Worm (Caenorhabditis elegans) whole organism, early embryonic: Measurements from ENCODE around the gene sulp-3.

ENCODE experiments used
- B0310.2 ChIP-seq: sonication (generic microtip); optimal IDR thresholded peaks from 2 replicates; lab custom pipeline; 2016; ENCODE audit warnings: mild to moderate bottlenecking, missing genetic modification characterization, missing compliant biosample characterization
- F13C5.2 ChIP-seq: sonication (generic microtip); optimal IDR thresholded peaks from 2 replicates; lab custom pipeline; 2017; ENCODE audit warnings: mild to moderate bottlenecking, missing genetic modification characterization, inconsistent platforms, missing compliant biosample characterization
- aly-1 ChIP-seq: sonication (generic microtip); optimal IDR thresholded peaks from 2 replicates; lab custom pipeline; 2016; ENCODE audit warnings: missing genetic modification characterization, missing compliant biosample characterization
- ama-1 ChIP-seq: fragments of 150-350 bp; optimal IDR thresholded peaks from 2 replicates; lab custom pipeline; 2014
- ceh-13 ChIP-seq: fragments of 200-800 bp; sonication (Bioruptor generic); optimal IDR thresholded peaks from 2 replicates; lab custom pipeline; 2018; ENCODE audit warnings: mild to moderate bottlenecking, missing genetic modification characterization, missing compliant biosample characterization
- ceh-36 ChIP-seq: sonication (generic microtip); optimal IDR thresholded peaks from 2 replicates; lab custom pipeline; 2016; ENCODE audit warnings: missing genetic modification characterization, inconsistent platforms, missing compliant biosample characterization
- ets-7 ChIP-seq: sonication (generic microtip); optimal IDR thresholded peaks from 2 replicates; lab custom pipeline; 2016; ENCODE audit warnings: missing genotype, missing genetic modification characterization, missing compliant biosample characterization
- flt-1 ChIP-seq: fragments of 200-800 bp; sonication (Bioruptor generic); IDR thresholded peaks from 2 replicates; pipeline ENCODE4 v1.3.6; 2022; ENCODE audit warnings: missing genetic modification characterization, missing compliant biosample characterization
- hmbx-1 ChIP-seq: sonication (generic microtip); optimal IDR thresholded peaks from 2 replicates; lab custom pipeline; 2016; ENCODE audit warnings: mild to moderate bottlenecking, missing genetic modification characterization, missing compliant biosample characterization
- hmg-4 ChIP-seq: fragments of 200-800 bp; sonication (Bioruptor generic); optimal IDR thresholded peaks from 2 replicates; lab custom pipeline; 2018; ENCODE audit warnings: mild to moderate bottlenecking, missing genetic modification characterization, missing compliant biosample characterization
- hnd-1 ChIP-seq: sonication (generic microtip); optimal IDR thresholded peaks from 2 replicates; lab custom pipeline; 2016; ENCODE audit warnings: missing genetic modification characterization, missing compliant biosample characterization
- pes-1 ChIP-seq: fragments of 200-800 bp; sonication (Bioruptor generic); IDR thresholded peaks from 2 replicates; pipeline ENCODE4 v1.3.6; 2022; ENCODE audit warnings: missing genetic modification reagents, missing genetic modification characterization, missing compliant biosample characterization
- scrt-1 ChIP-seq: fragments of 200-800 bp; sonication (Bioruptor generic); IDR thresholded peaks from 2 replicates; pipeline ENCODE4 v1.3.6; 2022; ENCODE audit warnings: missing genetic modification characterization, missing compliant biosample characterization
- sea-1 ChIP-seq: fragments of 200-800 bp; sonication (Bioruptor generic); conservative IDR thresholded peaks from 2 replicates; pipeline ENCODE4 v1.3.6; 2022; ENCODE audit warnings: missing genetic modification characterization, missing compliant biosample characterization
- tbx-11 ChIP-seq: fragments of 200-800 bp; sonication (Bioruptor generic); IDR thresholded peaks from 2 replicates; pipeline ENCODE4 v1.3.6; 2022; ENCODE audit warnings: missing genetic modification characterization, missing compliant biosample characterization
- tbx-37 ChIP-seq: fragments of 200-800 bp; sonication (Bioruptor generic); conservative IDR thresholded peaks from 2 replicates; pipeline ENCODE4 v1.3.6; 2022; ENCODE audit warnings: missing genetic modification reagents, missing genetic modification characterization, missing compliant biosample characterization
- tra-4 ChIP-seq: sonication (generic microtip); optimal IDR thresholded peaks from 2 replicates; lab custom pipeline; 2017; ENCODE audit warnings: missing genetic modification characterization, missing compliant biosample characterization

Gene sulp-3

ce11 chrX:8394279-8394678, 13.9 kb downstream of the sulp-3 start:
- TF ChIP-seq ama-1 (lab: Kevin White, UChicago) = no peak
- TF ChIP-seq aly-1 (tag; lab: Kevin White, UChicago) = no peak
- TF ChIP-seq tra-4 (tag; lab: Kevin White, UChicago) = no peak
- TF ChIP-seq ceh-36 (tag; lab: Kevin White, UChicago) = no peak
- TF ChIP-seq ceh-13 (GFP tag; lab: Kevin White, UChicago) = no peak
- no peak for TF ChIP-seq scrt-1 (GFP tag; lab: Robert Waterston, UW)
- no peak for TF ChIP-seq tbx-37
- no peak for TF ChIP-seq hmg-4 (GFP tag; lab: Kevin White, UChicago)
- TF ChIP-seq ets-7 (tag; lab: Kevin White, UChicago) = no peak
- no peak for TF ChIP-seq F13C5.2 (tag; lab: Kevin White, UChicago)
- TF ChIP-seq flt-1 = no peak
- TF ChIP-seq hmbx-1 (tag; lab: Kevin White, UChicago) = no peak
- no peak for TF ChIP-seq tbx-11 (GFP tag; lab: Robert Waterston, UW)

DNA sequence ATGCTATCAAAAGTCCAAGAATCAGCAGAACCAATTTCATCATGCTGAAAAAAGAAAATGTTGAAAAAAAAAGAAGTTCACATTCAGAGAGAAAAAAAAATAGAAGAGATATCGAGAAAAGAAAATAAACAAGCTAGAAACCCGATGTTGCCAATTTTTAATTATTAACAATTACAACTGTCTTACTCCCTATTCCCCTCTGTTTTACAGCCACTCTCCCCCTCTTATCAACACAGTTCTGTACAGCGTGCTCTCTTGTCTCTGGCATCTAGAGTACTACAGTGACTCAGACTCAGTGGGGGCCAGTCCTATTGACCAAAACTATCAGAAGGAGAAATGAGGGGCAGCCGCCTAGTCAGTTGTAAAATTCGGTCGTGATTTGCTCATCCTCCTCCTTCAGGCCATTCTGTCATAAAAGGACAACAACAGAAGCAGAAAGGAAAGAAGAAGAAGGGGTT, 15.6 kb downstream of the sulp-3 start, which contains the start of gene wrk-1:
TSS of gene wrk-1 (minus strand) at position 51 of the 458 bp plus-strand sequence.
- no peak for TF ChIP-seq ceh-13 (GFP tag; lab: Kevin White, UChicago)
- no peak for TF ChIP-seq F13C5.2 (tag; lab: Kevin White, UChicago)
- TF ChIP-seq pes-1 = no peak
- TF ChIP-seq hmg-4 (GFP tag; lab: Kevin White, UChicago) = peak; percentile 24
- TF ChIP-seq hmbx-1 (tag; lab: Kevin White, UChicago) = no peak

DNA sequence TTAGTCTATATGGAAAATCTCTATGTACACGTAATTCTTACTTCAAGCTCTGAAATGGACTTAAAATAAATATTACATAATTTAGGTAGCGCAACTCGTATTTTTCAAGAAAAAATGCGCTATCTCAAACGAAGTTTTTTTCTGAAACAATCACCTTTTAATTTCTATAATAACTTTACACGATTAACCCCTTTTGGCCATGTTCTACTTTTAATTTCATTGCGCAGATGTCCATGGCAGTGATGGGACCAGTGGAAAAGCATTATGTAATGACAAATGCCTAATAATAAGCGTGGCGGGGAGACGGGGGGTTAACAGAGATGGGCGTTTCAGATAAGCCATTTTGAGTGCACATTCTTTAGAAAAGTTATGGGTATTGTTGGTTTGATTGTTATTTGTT, 16.7 kb downstream of the sulp-3 start:
- no peak for TF ChIP-seq aly-1 (tag; lab: Kevin White, UChicago)
- TF ChIP-seq pes-1 = no peak
- no peak for TF ChIP-seq sea-1 (GFP tag; lab: Robert Waterston, UW)
- TF ChIP-seq ceh-36 (tag; lab: Kevin White, UChicago) = no peak
- TF ChIP-seq F13C5.2 (tag; lab: Kevin White, UChicago) = no peak
- TF ChIP-seq tbx-11 (GFP tag; lab: Robert Waterston, UW) = no peak
- no peak for TF ChIP-seq ama-1 (lab: Kevin White, UChicago)
- TF ChIP-seq flt-1 = no peak
- TF ChIP-seq hnd-1 = no peak
- no peak for TF ChIP-seq hmg-4 (GFP tag; lab: Kevin White, UChicago)
- TF ChIP-seq tbx-37 = no peak
- TF ChIP-seq ceh-13 (GFP tag; lab: Kevin White, UChicago) = no peak
- no peak for TF ChIP-seq scrt-1 (GFP tag; lab: Robert Waterston, UW)
- no peak for TF ChIP-seq ets-7 (tag; lab: Kevin White, UChicago)
- TF ChIP-seq hmbx-1 (tag; lab: Kevin White, UChicago) = no peak
- no peak for TF ChIP-seq tra-4 (tag; lab: Kevin White, UChicago)

ce11 chrX:8390508-8390907, 17.7 kb downstream of the sulp-3 start:
- no peak for TF ChIP-seq hnd-1
- TF ChIP-seq F13C5.2 (tag; lab: Kevin White, UChicago) = no peak

DNA sequence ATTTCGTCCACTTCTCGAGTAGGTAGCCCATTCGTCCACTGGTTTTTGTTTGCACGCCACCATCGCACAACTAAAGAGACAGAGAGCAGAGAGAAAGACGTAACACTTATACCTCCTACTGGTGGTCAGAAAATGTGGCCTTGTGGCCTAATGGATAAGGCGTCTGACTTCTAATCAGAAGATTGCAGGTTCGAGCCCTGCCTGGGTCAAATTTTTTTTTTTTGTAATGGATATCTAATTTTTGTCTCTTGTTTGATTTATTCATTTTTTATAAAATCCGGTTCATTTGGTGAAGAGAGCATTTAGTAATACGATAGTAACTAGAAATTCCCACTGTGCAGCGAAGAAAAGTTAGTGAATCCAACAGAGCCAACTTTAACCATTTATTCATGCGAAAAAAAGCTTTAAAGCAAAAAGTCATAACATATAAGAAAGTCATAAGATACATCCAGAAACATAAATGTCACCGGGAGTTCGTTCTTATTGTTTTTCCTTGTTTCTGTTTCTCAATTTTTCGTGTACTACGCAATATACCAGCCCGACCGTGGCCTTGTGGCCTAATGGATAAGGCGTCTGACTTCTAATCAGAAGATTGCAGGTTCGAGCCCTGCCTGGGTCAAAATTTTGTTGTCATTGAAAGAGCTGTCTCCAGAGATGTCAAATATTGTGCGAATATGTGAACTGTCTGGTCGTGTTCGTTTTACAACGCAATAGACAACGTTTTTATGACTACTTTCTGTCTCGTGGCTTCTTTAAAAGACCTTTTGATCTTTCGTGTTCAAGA, 21.9 kb downstream of the sulp-3 start:
- peak; percentile 78 for TF ChIP-seq F13C5.2 (tag; lab: Kevin White, UChicago)
- TF ChIP-seq ama-1 (lab: Kevin White, UChicago) = no peak
- peak; percentile 68 for TF ChIP-seq B0310.2 (tag; lab: Kevin White, UChicago)
- peak; percentile 87 for TF ChIP-seq ceh-36 (tag; lab: Kevin White, UChicago)
- TF ChIP-seq ets-7 (tag; lab: Kevin White, UChicago) = peak; percentile 81
- peak; percentile 83 for TF ChIP-seq aly-1 (tag; lab: Kevin White, UChicago)
- peak; percentile 68 for TF ChIP-seq hmbx-1 (tag; lab: Kevin White, UChicago)
- peak; percentile 81 for TF ChIP-seq tbx-37
- TF ChIP-seq flt-1 = peak; percentile 92
- TF ChIP-seq hmg-4 (GFP tag; lab: Kevin White, UChicago) = peak; percentile 64
- peak; percentile 70 for TF ChIP-seq hnd-1
- TF ChIP-seq tra-4 (tag; lab: Kevin White, UChicago) = peak; percentile 63
- TF ChIP-seq tbx-11 (GFP tag; lab: Robert Waterston, UW) = peak; percentile 87
- peak; percentile 84 for TF ChIP-seq sea-1 (GFP tag; lab: Robert Waterston, UW)
- peak; percentile 75 for TF ChIP-seq ceh-13 (GFP tag; lab: Kevin White, UChicago)
- TF ChIP-seq pes-1 = peak; percentile 93
- TF ChIP-seq scrt-1 (GFP tag; lab: Robert Waterston, UW) = peak; percentile 88

- no peak for TF ChIP-seq pes-1
- no peak for TF ChIP-seq aly-1 (tag; lab: Kevin White, UChicago)
- no peak for TF ChIP-seq F13C5.2 (tag; lab: Kevin White, UChicago)
- TF ChIP-seq scrt-1 (GFP tag; lab: Robert Waterston, UW) = no peak
- no peak for TF ChIP-seq hnd-1
- TF ChIP-seq tra-4 (tag; lab: Kevin White, UChicago) = no peak
- no peak for TF ChIP-seq ceh-13 (GFP tag; lab: Kevin White, UChicago)
- TF ChIP-seq ama-1 (lab: Kevin White, UChicago) = no peak
- TF ChIP-seq sea-1 (GFP tag; lab: Robert Waterston, UW) = no peak
- TF ChIP-seq tbx-37 = no peak
- TF ChIP-seq hmg-4 (GFP tag; lab: Kevin White, UChicago) = no peak
- no peak for TF ChIP-seq ets-7 (tag; lab: Kevin White, UChicago)
- no peak for TF ChIP-seq flt-1
- TF ChIP-seq B0310.2 (tag; lab: Kevin White, UChicago) = no peak
- TF ChIP-seq tbx-11 (GFP tag; lab: Robert Waterston, UW) = no peak
Observed at ce11 chrX:8384642-8385181, 23.5 kb downstream of the sulp-3 start, which contains the start of gene F41D9.2. F41D9.2 (minus strand) TSS chrX:8384945.
